Worm (Caenorhabditis elegans): Measurements from ENCODE around the gene dohh-1.

The dohh-1 gene

ce11 chrII:10627086-10627485 is 47.3 kb downstream of the dohh-1 start:
- TF ChIP-seq npax-4 (tag; optimal IDR thresholded peaks at IDR 0.05) (no peak), hlh-30 (tag; optimal IDR thresholded peaks at IDR 0.05; ENCODE audit: insufficient read depth) (no peak), ceh-48 (tag; optimal IDR thresholded peaks at IDR 0.05) (no peak), unc-55 (GFP tag; optimal IDR thresholded peaks at IDR 0.05) (no peak), eyg-1 (tag; optimal IDR thresholded peaks at IDR 0.05) (no peak), pag-3 (tag; optimal IDR thresholded peaks at IDR 0.05; ENCODE audit: borderline replicate concordance) (no peak), hlh-6 (tag; optimal IDR thresholded peaks at IDR 0.05) (no peak), elt-2 (tag; optimal IDR thresholded peaks at IDR 0.05) (peak; percentile 37)

ce11 chrII:10627963-10628362 is 48.2 kb downstream of the dohh-1 start, which contains the start of gene M28.8:
M28.8 (plus strand) TSS chrII:10628263.
- TF ChIP-seq ttx-3 (tag; optimal IDR thresholded peaks at IDR 0.05) (no peak), elt-2 (tag; optimal IDR thresholded peaks at IDR 0.05) (no peak), unc-86 (tag; optimal IDR thresholded peaks at IDR 0.05) (no peak), gmeb-2 (tag; optimal IDR thresholded peaks at IDR 0.05) (no peak), ceh-2 (tag; optimal IDR thresholded peaks at IDR 0.05) (no peak), hlh-13 (GFP tag; optimal IDR thresholded peaks at IDR 0.05) (no peak), lim-6 (tag; optimal IDR thresholded peaks at IDR 0.05) (no peak), ceh-24 (tag; optimal IDR thresholded peaks at IDR 0.05) (no peak), pag-3 (tag; optimal IDR thresholded peaks at IDR 0.05; ENCODE audit: borderline replicate concordance) (no peak), elt-4 (tag; optimal IDR thresholded peaks at IDR 0.05) (no peak)

All from whole organism, late embryonic.